Fruit fly (Drosophila melanogaster) whole organism, embryonic: ENCODE data around the gene Gorab.

Experiments used
- Atf3 ChIP-seq: fragments of 200-800 bp; sonication (Bioruptor generic); optimal IDR thresholded peaks from 3 replicates; lab custom pipeline; 2016; ENCODE audit warnings: missing biosample characterization, missing genetic modification characterization
- CG17361 ChIP-seq: fragments of 200-800 bp; sonication (Bioruptor generic); IDR thresholded peaks from 3 replicates; pipeline ENCODE4 v1.3.6; 2022; ENCODE audit warnings: missing biosample characterization, missing genetic modification characterization
- CG1832 ChIP-seq: fragments of 200-800 bp; sonication (Bioruptor generic); optimal IDR thresholded peaks from 2 replicates; lab custom pipeline; 2017; ENCODE audit warnings: missing biosample characterization, mild to moderate bottlenecking, missing genetic modification characterization, inconsistent platforms
- Dll ChIP-seq: fragments of 200-800 bp; sonication (Bioruptor generic); IDR thresholded peaks from 4 replicates; pipeline ENCODE4 v1.3.6; 2022; ENCODE audit warnings: missing biosample characterization, missing genetic modification characterization; ENCODE audit not compliant: partially characterized antibody
- odd ChIP-seq: fragments of 200-800 bp; sonication (Bioruptor generic); optimal IDR thresholded peaks from 2 replicates; lab custom pipeline; 2017; ENCODE audit warnings: missing biosample characterization, mild to moderate bottlenecking, missing genetic modification characterization
- stc ChIP-seq: fragments of 200-800 bp; sonication (Bioruptor generic); IDR thresholded peaks from 2 replicates; pipeline ENCODE4 v1.3.6; 2022; ENCODE audit warnings: missing biosample characterization, missing genetic modification characterization
- tin ChIP-seq: fragments of 200-800 bp; sonication (Bioruptor generic); optimal IDR thresholded peaks from 3 replicates; lab custom pipeline; 2016; ENCODE audit warnings: missing biosample characterization, missing genetic modification characterization

DNA sequence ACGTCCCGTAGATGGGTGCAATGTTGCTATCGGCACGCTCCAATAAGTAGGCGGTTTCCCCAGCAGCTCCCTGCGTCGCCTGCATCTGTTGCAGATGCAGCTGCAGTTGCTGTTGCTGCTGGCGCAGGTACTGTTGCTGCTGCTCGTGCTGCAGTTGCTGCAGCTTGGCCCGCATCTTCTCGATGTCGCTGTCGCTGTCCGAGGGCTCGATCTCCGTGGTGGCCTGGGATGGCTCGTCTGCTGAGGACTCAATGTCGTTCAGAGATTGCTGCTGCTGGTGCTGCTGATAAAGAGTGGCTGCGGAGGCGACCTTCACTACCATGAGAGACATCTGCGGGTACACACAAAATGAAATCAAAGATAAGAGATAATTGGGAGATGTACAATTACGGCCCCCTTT, 46.6 kb downstream of the Gorab start:
- TF ChIP-seq stc (GFP tag; lab: Robert Waterston, UW) = no peak
- TF ChIP-seq odd = no peak
- no peak for TF ChIP-seq Atf3 (GFP tag; lab: Kevin White, UChicago)
- TF ChIP-seq tin = no peak
- TF ChIP-seq CG17361 (GFP tag; lab: Robert Waterston, UW) = no peak
- TF ChIP-seq Dll (GFP tag; lab: Robert Waterston, UW) = no peak
- no peak for TF ChIP-seq CG1832 (GFP tag; lab: Kevin White, UChicago)
